ENCODE assay signal across 5 worm cellular contexts in the genomic region with DNA sequence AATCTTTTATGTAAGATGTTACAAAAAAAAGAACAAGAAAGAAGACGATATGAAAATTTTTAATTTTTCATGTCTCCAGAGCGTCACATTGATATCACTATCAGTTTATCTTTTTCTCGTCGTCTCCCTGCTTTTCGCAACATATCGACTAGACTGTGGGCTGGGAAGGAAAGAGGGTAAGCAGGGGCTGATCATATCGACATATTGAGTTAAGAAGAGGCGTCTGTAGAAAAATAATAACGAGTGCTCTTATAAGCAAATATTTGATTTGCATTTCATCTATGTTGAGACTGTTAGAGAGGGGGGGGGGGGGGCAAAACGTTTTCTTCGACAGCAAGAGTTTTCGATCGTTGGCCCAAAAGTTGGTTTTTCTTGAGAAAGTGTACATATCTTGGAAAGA.
A peak's percentile ranks its signal among the peaks of the same experiment; 100 is the strongest.
TF ChIP-seq lines count a peak whose summit lies in the region.

No protein-coding gene starts in this region.

TF ChIP-seq in whole organism, L1 larva, 84 proteins besides CTCF, POLR2A, EP300 and RAD21 (continues in another document):
- TF ChIP-seq ets-5 (GFP tag; IDR thresholded peaks at IDR 0.05; lab: Robert Waterston, UW) (no peak), nhr-85 (tag; lab: Kevin White, UChicago) (peak; percentile 19), sup-37 (GFP tag; optimal IDR thresholded peaks at IDR 0.05; lab: Kevin White, UChicago) (peak; percentile 8), unc-98 (GFP tag; IDR thresholded peaks at IDR 0.05; lab: Robert Waterston, UW) (no peak), efl-1 (optimal IDR thresholded peaks at IDR 0.05; lab: Kevin White, UChicago) (no peak), efl-1 (GFP tag; optimal IDR thresholded peaks at IDR 0.05 in 1 of 2; lab: Kevin White, UChicago) (no peak), pqm-1 (tag; optimal IDR thresholded peaks at IDR 0.05; lab: Kevin White, UChicago) (no peak), fkh-8 (tag; optimal IDR thresholded peaks at IDR 0.05; lab: Kevin White, UChicago) (no peak), fkh-4 (tag; optimal IDR thresholded peaks at IDR 0.05; lab: Kevin White, UChicago; ENCODE audit: borderline replicate concordance) (no peak), blmp-1 (tag; optimal IDR thresholded peaks at IDR 0.05; lab: Kevin White, UChicago) (no peak), irx-1 (tag; optimal IDR thresholded peaks at IDR 0.05; lab: Kevin White, UChicago) (no peak), pax-3 (tag; optimal IDR thresholded peaks at IDR 0.05; lab: Kevin White, UChicago) (no peak), lin-35 (GFP tag; optimal IDR thresholded peaks at IDR 0.05; lab: Kevin White, UChicago) (peak in 1 of 2 experiments; percentile 13), nhr-11 (tag; optimal IDR thresholded peaks at IDR 0.05; lab: Kevin White, UChicago) (no peak), ceh-88 (GFP tag; IDR thresholded peaks at IDR 0.05; lab: Robert Waterston, UW) (no peak), fkh-10 (GFP tag; optimal IDR thresholded peaks at IDR 0.05; lab: Kevin White, UChicago) (no peak), xbp-1 (tag; optimal IDR thresholded peaks at IDR 0.05; lab: Kevin White, UChicago) (no peak), fos-1 (tag; optimal IDR thresholded peaks at IDR 0.05; lab: Kevin White, UChicago) (no peak)

TF ChIP-seq in whole organism, L2 larva, 48 proteins besides CTCF, POLR2A, EP300 and RAD21:
- TF ChIP-seq nhr-25 (tag; optimal IDR thresholded peaks at IDR 0.05; lab: Kevin White, UChicago) (peak; percentile 1), F13H6.1 (tag; optimal IDR thresholded peaks at IDR 0.05; lab: Kevin White, UChicago) (peak; percentile 25), snpc-4 (tag; optimal IDR thresholded peaks at IDR 0.05; lab: Kevin White, UChicago) (no peak), sma-9 (GFP tag; optimal IDR thresholded peaks at IDR 0.05; lab: Kevin White, UChicago) (peak; percentile 67), sma-9 (tag; optimal IDR thresholded peaks at IDR 0.05; lab: Kevin White, UChicago) (no peak)

TF ChIP-seq in whole organism, L3 larva, 47 proteins besides CTCF, POLR2A, EP300 and RAD21:
- TF ChIP-seq pha-4 (tag; optimal IDR thresholded peaks at IDR 0.05; lab: Kevin White, UChicago) (peak; percentile 79), pqm-1 (tag; optimal IDR thresholded peaks at IDR 0.05; lab: Kevin White, UChicago) (peak; percentile 19), snpc-4 (tag; optimal IDR thresholded peaks at IDR 0.05; lab: Kevin White, UChicago) (no peak)
TF ChIP-seq in whole organism, L3 larva: peak in this region for 2.

TF ChIP-seq in whole organism, L4 larva, 104 proteins besides CTCF, POLR2A, EP300 and RAD21:
- TF ChIP-seq daf-16 (GFP tag; optimal IDR thresholded peaks at IDR 0.05; lab: Kevin White, UChicago) (no peak), daf-16 (tag; optimal IDR thresholded peaks at IDR 0.05; lab: Kevin White, UChicago) (peak; percentile 70), lin-38 (GFP tag; IDR thresholded peaks at IDR 0.05; lab: Robert Waterston, UW) (no peak), aly-2 (tag; optimal IDR thresholded peaks at IDR 0.05; lab: Kevin White, UChicago) (no peak), nhr-28 (tag; optimal IDR thresholded peaks at IDR 0.05; lab: Kevin White, UChicago) (peak; percentile 32), dmd-6 (GFP tag; IDR thresholded peaks at IDR 0.05; lab: Robert Waterston, UW) (peak; percentile 54), pqm-1 (tag; optimal IDR thresholded peaks at IDR 0.05; lab: Kevin White, UChicago) (peak; percentile 6), ces-1 (GFP tag; optimal IDR thresholded peaks at IDR 0.05; lab: Kevin White, UChicago) (no peak), egl-27 (tag; optimal IDR thresholded peaks at IDR 0.05; lab: Kevin White, UChicago) (no peak), Y75B8A.6 (GFP tag; IDR thresholded peaks at IDR 0.05; lab: Robert Waterston, UW) (no peak), zag-1 (tag; optimal IDR thresholded peaks at IDR 0.05; lab: Kevin White, UChicago) (no peak), mdt-29 (GFP tag; IDR thresholded peaks at IDR 0.05; lab: Robert Waterston, UW) (0 out of 2 replicates have a peak, but pooled peaks have one; percentile 31), T20F7.1 (GFP tag; optimal IDR thresholded peaks at IDR 0.05; lab: Kevin White, UChicago) (no peak), nhr-102 (tag; optimal IDR thresholded peaks at IDR 0.05; lab: Kevin White, UChicago) (no peak), dmd-9 (GFP tag; IDR thresholded peaks at IDR 0.05; lab: Robert Waterston, UW) (no peak), ama-1 (optimal IDR thresholded peaks at IDR 0.05; lab: Kevin White, UChicago) (no peak), mdl-1 (tag; optimal IDR thresholded peaks at IDR 0.05; lab: Kevin White, UChicago) (no peak), nhr-76 (tag; optimal IDR thresholded peaks at IDR 0.05; lab: Kevin White, UChicago) (no peak), nhr-25 (tag; optimal IDR thresholded peaks at IDR 0.05; lab: Kevin White, UChicago; ENCODE audit: borderline replicate concordance, insufficient read depth) (no peak), D1046.2 (GFP tag; IDR thresholded peaks at IDR 0.05; lab: Robert Waterston, UW) (no peak), ztf-11 (tag; optimal IDR thresholded peaks at IDR 0.05; lab: Kevin White, UChicago) (no peak), daf-8 (GFP tag; IDR thresholded peaks at IDR 0.05; lab: Robert Waterston, UW) (no peak), daf-12 (tag; optimal IDR thresholded peaks at IDR 0.05; lab: Kevin White, UChicago) (no peak), nhr-41 (GFP tag; IDR thresholded peaks at IDR 0.05; lab: Robert Waterston, UW) (no peak), pha-4 (GFP tag; IDR thresholded peaks at IDR 0.05; lab: Robert Waterston, UW) (no peak), pha-4 (tag; optimal IDR thresholded peaks at IDR 0.05; lab: Kevin White, UChicago) (peak; percentile 33), mes-2 (tag; optimal IDR thresholded peaks at IDR 0.05; lab: Kevin White, UChicago; ENCODE audit: poor library complexity, severe bottlenecking) (peak; percentile 8), daf-19 (GFP tag; conservative IDR thresholded peaks at IDR 0.05; lab: Robert Waterston, UW) (no peak)

TF ChIP-seq in whole organism, young adult, 124 proteins besides CTCF, POLR2A, EP300 and RAD21:
- TF ChIP-seq cebp-1 (GFP tag; IDR thresholded peaks at IDR 0.05; lab: Robert Waterston, UW) (peak; percentile 39; the same call in 1 of the 2 replicates), cebp-1 (tag; optimal IDR thresholded peaks at IDR 0.05; lab: Kevin White, UChicago) (peak; percentile 33), madf-8 (GFP tag; conservative IDR thresholded peaks at IDR 0.05; lab: Robert Waterston, UW) (no peak)
